Worm (Caenorhabditis elegans): ENCODE data around the gene anmt-1.
A peak's percentile ranks its signal among the peaks of the same experiment; 100 is the strongest.

Gene anmt-1

DNA sequence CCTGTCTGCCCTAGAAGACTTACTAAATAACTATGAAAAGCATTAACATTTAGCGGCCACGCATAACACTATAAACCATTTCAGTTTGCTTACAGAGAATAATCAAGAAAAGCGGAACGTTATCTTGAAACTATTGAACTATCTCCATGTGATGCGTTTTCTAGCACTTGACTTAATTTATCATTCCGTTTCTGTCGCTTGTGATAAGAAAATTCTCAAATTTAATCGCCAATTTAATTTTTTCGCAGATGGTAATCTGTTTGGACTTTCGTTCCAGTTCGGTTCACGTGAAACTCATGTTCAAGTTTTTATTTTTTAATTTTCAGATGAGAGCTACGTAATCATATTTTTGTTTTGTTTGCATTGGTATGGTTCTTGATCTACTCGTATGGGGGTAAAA is 27.7 kb upstream of the anmt-1 start:
- TF ChIP-seq nhr-237 (tag; optimal IDR thresholded peaks at IDR 0.05) (no peak), mab-5 (tag; optimal IDR thresholded peaks at IDR 0.05) (no peak), mls-2 (tag; optimal IDR thresholded peaks at IDR 0.05) (no peak), nhr-76 (tag; optimal IDR thresholded peaks at IDR 0.05) (no peak), zip-8 (tag; optimal IDR thresholded peaks at IDR 0.05) (no peak), mep-1 (tag; optimal IDR thresholded peaks at IDR 0.05) (no peak), nhr-2 (tag; optimal IDR thresholded peaks at IDR 0.05) (no peak), M03D4.4 (tag; optimal IDR thresholded peaks at IDR 0.05) (no peak), ceh-83 (GFP tag; optimal IDR thresholded peaks at IDR 0.05) (no peak), unc-62 (GFP tag; optimal IDR thresholded peaks at IDR 0.05) (no peak), sptf-1 (tag; optimal IDR thresholded peaks at IDR 0.05) (no peak), elt-1 (tag; optimal IDR thresholded peaks at IDR 0.05; ENCODE audit: borderline replicate concordance, insufficient read depth) (no peak), nhr-12 (tag; optimal IDR thresholded peaks at IDR 0.05) (no peak), ces-1 (GFP tag; optimal IDR thresholded peaks at IDR 0.05) (no peak), lin-13 (tag; optimal IDR thresholded peaks at IDR 0.05) (no peak), unc-120 (tag; optimal IDR thresholded peaks at IDR 0.05; ENCODE audit: poor library complexity, severe bottlenecking) (no peak), blmp-1 (tag; optimal IDR thresholded peaks at IDR 0.05) (no peak), ham-2 (GFP tag; optimal IDR thresholded peaks at IDR 0.05) (no peak)

DNA sequence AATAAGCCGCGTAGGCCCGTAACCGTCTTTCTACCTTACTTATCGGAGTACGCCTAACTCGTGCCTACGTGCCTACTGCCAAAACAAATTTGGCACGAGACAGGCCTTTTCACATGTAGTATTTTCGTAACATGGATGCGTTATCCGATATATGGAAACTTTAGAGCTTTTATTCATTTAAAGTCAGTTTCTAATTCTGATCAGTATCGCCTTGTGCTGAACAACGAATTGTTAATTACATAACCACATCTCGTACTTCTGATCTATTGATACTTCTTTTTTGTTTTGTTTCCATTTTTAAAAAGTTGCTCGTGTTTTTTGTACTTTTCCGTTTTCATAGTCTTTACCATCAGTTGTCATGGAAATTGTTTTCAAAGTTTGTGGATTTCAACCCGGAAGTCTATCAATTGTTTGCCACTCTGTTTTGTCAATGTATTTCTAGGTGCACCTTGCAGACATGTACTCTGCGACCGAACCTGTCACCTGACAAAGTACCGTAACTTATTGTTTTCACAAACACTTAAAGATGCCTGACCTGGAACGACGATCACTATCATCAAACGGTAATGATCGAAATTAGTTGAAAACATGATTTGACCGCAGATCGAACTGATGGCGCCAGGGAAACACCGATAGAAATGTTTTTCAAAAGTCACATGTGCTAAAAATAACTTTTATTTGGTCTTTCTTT is 26.8 kb upstream of the anmt-1 start:
- no peak for TF ChIP-seq M03D4.4 (tag; optimal IDR thresholded peaks at IDR 0.05)
- no peak for TF ChIP-seq zip-8 (tag; optimal IDR thresholded peaks at IDR 0.05)
- TF ChIP-seq sem-2 (GFP tag; optimal IDR thresholded peaks at IDR 0.05): no peak

DNA sequence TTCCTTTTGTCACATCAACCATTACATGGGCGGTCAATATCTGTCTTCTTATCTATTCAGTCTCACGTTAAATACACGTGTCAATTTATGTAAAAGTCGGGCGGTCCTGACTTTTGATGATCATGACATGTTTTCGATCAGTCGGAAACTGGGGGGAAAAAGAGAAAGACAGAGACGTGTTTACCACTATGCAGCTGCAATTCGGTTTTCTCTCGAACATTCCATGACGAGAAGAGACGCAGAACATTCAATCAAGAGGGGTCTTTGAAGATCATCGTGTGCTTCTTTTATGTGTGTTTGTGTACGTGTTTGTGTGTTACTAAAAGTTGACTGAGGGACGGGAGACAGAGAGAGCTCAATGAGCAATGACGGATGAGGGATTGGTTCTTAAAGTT is 26.2 kb upstream of the anmt-1 start:
- TF ChIP-seq unc-62 (GFP tag; optimal IDR thresholded peaks at IDR 0.05): peak; percentile 97
- no peak for TF ChIP-seq elt-1 (tag; optimal IDR thresholded peaks at IDR 0.05; ENCODE audit: borderline replicate concordance, insufficient read depth)
- no peak for TF ChIP-seq unc-39 (tag; optimal IDR thresholded peaks at IDR 0.05)
- peak; percentile 38 for TF ChIP-seq hlh-1 (tag; optimal IDR thresholded peaks at IDR 0.05)
- peak; percentile 43 for TF ChIP-seq nhr-237 (tag; optimal IDR thresholded peaks at IDR 0.05)
- TF ChIP-seq blmp-1 (tag; optimal IDR thresholded peaks at IDR 0.05): no peak
- peak; percentile 46 for TF ChIP-seq mep-1 (tag; optimal IDR thresholded peaks at IDR 0.05)
- TF ChIP-seq nhr-76 (tag; optimal IDR thresholded peaks at IDR 0.05): no peak
- peak; percentile 21 for TF ChIP-seq elt-3 (tag; optimal IDR thresholded peaks at IDR 0.05)
- peak; percentile 48 for TF ChIP-seq ces-1 (GFP tag; optimal IDR thresholded peaks at IDR 0.05)
- TF ChIP-seq zip-8 (tag; optimal IDR thresholded peaks at IDR 0.05): no peak
- TF ChIP-seq unc-120 (tag; optimal IDR thresholded peaks at IDR 0.05; ENCODE audit: poor library complexity, severe bottlenecking): peak; percentile 59

DNA sequence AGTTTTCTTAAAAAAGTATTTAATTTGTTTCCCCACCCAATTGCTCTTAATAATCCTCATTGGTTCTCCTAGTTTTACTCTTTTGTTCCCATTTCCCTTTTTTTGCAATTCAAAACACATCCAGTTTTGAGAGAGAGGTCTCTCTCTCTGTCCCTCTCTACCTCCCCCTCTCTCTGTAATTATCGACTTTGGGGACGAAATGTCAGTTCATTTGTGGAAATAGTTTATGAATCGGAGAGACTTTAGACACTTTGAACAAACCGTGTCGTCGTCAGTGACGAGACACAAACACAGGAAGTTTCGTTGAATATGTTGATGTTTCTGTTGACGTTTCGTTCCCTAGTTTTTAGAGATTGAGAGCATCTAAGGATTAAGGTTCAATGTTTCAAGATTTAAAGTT is 21.5 kb upstream of the anmt-1 start:
- TF ChIP-seq ces-1 (GFP tag; optimal IDR thresholded peaks at IDR 0.05): no peak
- no peak for TF ChIP-seq cnd-1 (tag; optimal IDR thresholded peaks at IDR 0.05)
- TF ChIP-seq sptf-1 (tag; optimal IDR thresholded peaks at IDR 0.05): no peak
- no peak for TF ChIP-seq mep-1 (tag; optimal IDR thresholded peaks at IDR 0.05)
- TF ChIP-seq drap-1 (GFP tag; optimal IDR thresholded peaks at IDR 0.05): no peak
- no peak for TF ChIP-seq hlh-1 (tag; optimal IDR thresholded peaks at IDR 0.05)
- no peak for TF ChIP-seq bed-3 (GFP tag; optimal IDR thresholded peaks at IDR 0.05)
- no peak for TF ChIP-seq nhr-28 (tag; optimal IDR thresholded peaks at IDR 0.05)
- TF ChIP-seq lin-13 (tag; optimal IDR thresholded peaks at IDR 0.05): no peak

DNA sequence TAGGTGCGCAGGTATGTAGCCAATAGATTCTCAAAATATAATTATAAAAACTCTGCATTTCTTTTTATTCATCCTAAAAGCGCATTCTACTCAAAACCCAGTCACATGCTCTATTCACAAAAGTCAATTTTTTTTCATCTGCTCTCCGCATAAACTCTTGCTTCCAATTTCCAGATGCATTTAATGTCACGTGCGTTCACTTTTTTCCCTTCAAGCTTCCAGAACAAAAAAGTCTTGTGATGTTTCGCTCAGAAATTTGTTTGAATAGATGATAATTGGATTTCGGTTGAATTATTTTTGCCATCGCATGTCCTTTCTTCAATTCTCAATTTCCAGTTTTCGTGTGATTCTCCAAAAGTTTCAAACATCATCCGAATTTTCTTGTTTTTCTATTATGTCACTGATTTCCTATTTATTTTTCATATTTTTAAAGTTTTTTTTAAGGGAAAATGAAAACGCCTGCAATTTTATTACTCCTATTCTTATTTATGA is 19.7 kb upstream of the anmt-1 start, which contains the start of gene F22B7.1:
F22B7.1 (plus strand) TSS at position 442 of the 492 bp plus-strand sequence.
- no peak for TF ChIP-seq elt-3 (tag; optimal IDR thresholded peaks at IDR 0.05)
- TF ChIP-seq ceh-43 (GFP tag; optimal IDR thresholded peaks at IDR 0.05): no peak
- no peak for TF ChIP-seq tbx-8 (GFP tag; optimal IDR thresholded peaks at IDR 0.05)
- TF ChIP-seq sem-2 (GFP tag; optimal IDR thresholded peaks at IDR 0.05): no peak
- no peak for TF ChIP-seq unc-39 (tag; optimal IDR thresholded peaks at IDR 0.05)
- TF ChIP-seq elt-1 (tag; optimal IDR thresholded peaks at IDR 0.05; ENCODE audit: borderline replicate concordance, insufficient read depth): no peak

DNA sequence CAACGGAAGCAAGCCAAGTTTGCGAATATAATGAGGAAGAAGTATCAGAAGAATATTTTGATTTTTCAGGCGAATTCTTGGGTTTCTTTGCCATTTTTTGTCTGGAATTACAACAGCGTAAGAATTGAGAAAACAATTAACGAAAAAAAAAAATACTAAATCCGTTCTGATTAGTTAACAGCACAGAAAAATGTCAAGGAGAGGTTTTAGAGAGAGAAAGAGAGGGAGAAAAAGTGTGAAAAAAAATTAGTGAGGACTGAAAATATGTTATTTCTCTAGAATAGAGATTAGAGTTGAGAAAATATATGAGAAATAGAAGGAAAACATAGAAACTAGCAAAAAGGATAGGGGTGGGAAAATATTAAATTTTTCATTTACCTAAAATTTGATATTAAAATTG is 17.2 kb upstream of the anmt-1 start, which contains the start of gene dpy-19:
dpy-19 (minus strand) TSS at position 101 of the 400 bp plus-strand sequence.
- no peak for TF ChIP-seq ces-1 (GFP tag; optimal IDR thresholded peaks at IDR 0.05)
- no peak for TF ChIP-seq nhr-237 (tag; optimal IDR thresholded peaks at IDR 0.05)
- no peak for TF ChIP-seq M03D4.4 (tag; optimal IDR thresholded peaks at IDR 0.05)
- no peak for TF ChIP-seq pha-4 (tag; optimal IDR thresholded peaks at IDR 0.05)
- no peak for TF ChIP-seq ceh-83 (GFP tag; optimal IDR thresholded peaks at IDR 0.05)
- no peak for TF ChIP-seq lsy-2 (tag; optimal IDR thresholded peaks at IDR 0.05)
- no peak for TF ChIP-seq sem-2 (GFP tag; optimal IDR thresholded peaks at IDR 0.05)
- no peak for TF ChIP-seq cnd-1 (tag; optimal IDR thresholded peaks at IDR 0.05)
- TF ChIP-seq nhr-76 (tag; optimal IDR thresholded peaks at IDR 0.05): no peak
- TF ChIP-seq flh-1 (GFP tag; optimal IDR thresholded peaks at IDR 0.05): no peak
- no peak for TF ChIP-seq mls-2 (tag; optimal IDR thresholded peaks at IDR 0.05)
- TF ChIP-seq snpc-4 (tag; optimal IDR thresholded peaks at IDR 0.05): no peak
- no peak for TF ChIP-seq ceh-43 (GFP tag; optimal IDR thresholded peaks at IDR 0.05)
- TF ChIP-seq elt-3 (tag; optimal IDR thresholded peaks at IDR 0.05): no peak
- TF ChIP-seq ztf-11 (tag; optimal IDR thresholded peaks at IDR 0.05): no peak
- TF ChIP-seq lin-13 (tag; optimal IDR thresholded peaks at IDR 0.05): no peak

Measured in whole organism, mixed stage, embryonic.